Worm (Caenorhabditis elegans) whole organism, L2 larva: ENCODE measurements around the gene scl-3.

Experiments used
- ama-1 ChIP-seq: fragments of 150-350 bp; optimal IDR thresholded peaks from 2 replicates; lab custom pipeline; 2018; ENCODE audit warnings: inconsistent platforms
- ceh-16 ChIP-seq: fragments of 150-350 bp; optimal IDR thresholded peaks from 2 replicates; lab custom pipeline; 2014; ENCODE audit warnings: missing biosample characterization, missing genetic modification characterization
- elt-1 ChIP-seq: fragments of 150-350 bp; optimal IDR thresholded peaks from 2 replicates; lab custom pipeline; 2014; ENCODE audit warnings: missing biosample characterization, missing genetic modification characterization
- lin-11 ChIP-seq: fragments of 150-350 bp; sonication (generic microtip); optimal IDR thresholded peaks from 2 replicates; lab custom pipeline; 2014; ENCODE audit warnings: missing biosample characterization, missing genetic modification characterization, inconsistent platforms, mixed read lengths
- nhr-11 ChIP-seq: fragments of 150-350 bp; optimal IDR thresholded peaks from 2 replicates; lab custom pipeline; 2014; ENCODE audit warnings: missing biosample characterization, missing genetic modification characterization
- snpc-4 ChIP-seq: fragments of 150-350 bp; optimal IDR thresholded peaks from 2 replicates; lab custom pipeline; 2014; ENCODE audit warnings: missing biosample characterization, missing genetic modification characterization

ce11 chrIV:13078342-13078741 lies 19.0 kb downstream of the scl-3 start:
- TF ChIP-seq ama-1 (no peak), snpc-4 (no peak), lin-11 (no peak), nhr-11 (tag; lab: Kevin White, UChicago) (no peak), elt-1 (tag; lab: Kevin White, UChicago) (no peak), ceh-16 (no peak)
